Worm (Caenorhabditis elegans) whole organism, early embryonic: Measurements from ENCODE around the gene pepm-1.
A peak's percentile ranks its signal among the peaks of the same experiment; 100 is the strongest.

ENCODE experiments used
- B0310.2 ChIP-seq: sonication (generic microtip); optimal IDR thresholded peaks from 2 replicates; lab custom pipeline; 2016; ENCODE audit warnings: mild to moderate bottlenecking, missing genetic modification characterization, missing compliant biosample characterization
- F13C5.2 ChIP-seq: sonication (generic microtip); optimal IDR thresholded peaks from 2 replicates; lab custom pipeline; 2017; ENCODE audit warnings: mild to moderate bottlenecking, missing genetic modification characterization, inconsistent platforms, missing compliant biosample characterization
- aly-1 ChIP-seq: sonication (generic microtip); optimal IDR thresholded peaks from 2 replicates; lab custom pipeline; 2016; ENCODE audit warnings: missing genetic modification characterization, missing compliant biosample characterization
- ama-1 ChIP-seq: fragments of 150-350 bp; optimal IDR thresholded peaks from 2 replicates; lab custom pipeline; 2014
- ceh-13 ChIP-seq: fragments of 200-800 bp; sonication (Bioruptor generic); optimal IDR thresholded peaks from 2 replicates; lab custom pipeline; 2018; ENCODE audit warnings: mild to moderate bottlenecking, missing genetic modification characterization, missing compliant biosample characterization
- ceh-36 ChIP-seq: sonication (generic microtip); optimal IDR thresholded peaks from 2 replicates; lab custom pipeline; 2016; ENCODE audit warnings: missing genetic modification characterization, inconsistent platforms, missing compliant biosample characterization
- ets-7 ChIP-seq: sonication (generic microtip); optimal IDR thresholded peaks from 2 replicates; lab custom pipeline; 2016; ENCODE audit warnings: missing genotype, missing genetic modification characterization, missing compliant biosample characterization
- flt-1 ChIP-seq: fragments of 200-800 bp; sonication (Bioruptor generic); IDR thresholded peaks from 2 replicates; pipeline ENCODE4 v1.3.6; 2022; ENCODE audit warnings: missing genetic modification characterization, missing compliant biosample characterization
- hmbx-1 ChIP-seq: sonication (generic microtip); optimal IDR thresholded peaks from 2 replicates; lab custom pipeline; 2016; ENCODE audit warnings: mild to moderate bottlenecking, missing genetic modification characterization, missing compliant biosample characterization
- hmg-4 ChIP-seq: fragments of 200-800 bp; sonication (Bioruptor generic); optimal IDR thresholded peaks from 2 replicates; lab custom pipeline; 2018; ENCODE audit warnings: mild to moderate bottlenecking, missing genetic modification characterization, missing compliant biosample characterization
- hnd-1 ChIP-seq: sonication (generic microtip); optimal IDR thresholded peaks from 2 replicates; lab custom pipeline; 2016; ENCODE audit warnings: missing genetic modification characterization, missing compliant biosample characterization
- pes-1 ChIP-seq: fragments of 200-800 bp; sonication (Bioruptor generic); IDR thresholded peaks from 2 replicates; pipeline ENCODE4 v1.3.6; 2022; ENCODE audit warnings: missing genetic modification reagents, missing genetic modification characterization, missing compliant biosample characterization
- scrt-1 ChIP-seq: fragments of 200-800 bp; sonication (Bioruptor generic); IDR thresholded peaks from 2 replicates; pipeline ENCODE4 v1.3.6; 2022; ENCODE audit warnings: missing genetic modification characterization, missing compliant biosample characterization
- sea-1 ChIP-seq: fragments of 200-800 bp; sonication (Bioruptor generic); conservative IDR thresholded peaks from 2 replicates; pipeline ENCODE4 v1.3.6; 2022; ENCODE audit warnings: missing genetic modification characterization, missing compliant biosample characterization
- tbx-11 ChIP-seq: fragments of 200-800 bp; sonication (Bioruptor generic); IDR thresholded peaks from 2 replicates; pipeline ENCODE4 v1.3.6; 2022; ENCODE audit warnings: missing genetic modification characterization, missing compliant biosample characterization
- tbx-37 ChIP-seq: fragments of 200-800 bp; sonication (Bioruptor generic); conservative IDR thresholded peaks from 2 replicates; pipeline ENCODE4 v1.3.6; 2022; ENCODE audit warnings: missing genetic modification reagents, missing genetic modification characterization, missing compliant biosample characterization
- tra-4 ChIP-seq: sonication (generic microtip); optimal IDR thresholded peaks from 2 replicates; lab custom pipeline; 2017; ENCODE audit warnings: missing genetic modification characterization, missing compliant biosample characterization

pepm-1 gene

DNA sequence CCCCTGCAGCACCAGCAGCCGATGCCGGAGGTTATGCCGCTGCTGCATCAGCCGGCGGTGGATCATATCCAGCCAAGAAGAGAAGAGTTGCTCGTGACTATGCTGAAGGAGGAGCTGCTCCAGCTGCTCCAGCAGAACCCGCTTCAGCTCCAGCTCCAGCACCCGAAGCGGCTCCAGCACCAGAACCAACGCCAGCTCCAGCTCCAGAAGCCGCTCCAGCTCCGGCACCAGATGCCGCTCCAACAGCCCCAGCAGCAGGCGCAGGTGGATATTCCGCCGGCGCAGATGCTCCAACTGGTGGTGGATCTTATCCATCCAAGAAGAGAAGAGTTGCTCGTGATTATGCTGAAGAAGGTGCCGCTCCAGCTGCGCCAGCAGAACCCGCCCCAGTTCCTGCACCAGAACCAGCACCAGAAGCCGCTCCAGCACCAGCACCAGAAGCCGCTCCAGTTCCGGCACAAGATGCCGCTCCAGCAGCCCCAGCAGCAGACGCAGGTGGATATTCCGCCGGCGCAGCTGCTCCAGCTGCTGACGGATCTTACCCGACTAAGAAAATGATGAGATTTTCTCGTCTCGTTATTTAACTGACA, 8.1 kb upstream of the pepm-1 start:
- TF ChIP-seq hmg-4 (GFP tag; lab: Kevin White, UChicago) (no peak), sea-1 (GFP tag; lab: Robert Waterston, UW) (0 out of 2 replicates have a peak, but pooled peaks have one; percentile 21), ama-1 (no peak)

DNA sequence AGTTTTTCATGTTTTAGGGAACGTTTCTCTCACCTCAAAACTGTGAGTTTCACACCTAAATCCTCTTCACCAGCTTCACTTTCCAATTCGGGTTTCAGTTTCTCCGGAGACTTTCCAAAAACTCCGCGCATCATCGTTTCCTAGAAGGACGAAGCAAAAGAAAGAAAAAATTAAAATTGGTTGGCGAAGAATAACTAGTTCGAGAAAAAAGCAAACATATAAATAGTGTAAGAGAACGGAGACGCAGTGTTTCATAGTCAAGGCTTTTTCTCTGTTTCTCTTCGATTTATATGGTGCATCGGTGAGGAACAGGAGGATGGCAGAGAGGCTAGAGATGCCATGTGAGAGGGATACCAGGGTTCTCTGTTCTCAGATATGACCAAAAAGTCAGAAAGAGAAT, 6.2 kb upstream of the pepm-1 start, which contains the start of gene F47B8.3:
TSS of gene F47B8.3 (minus strand) at position 261 of the 400 bp plus-strand sequence.
- no peak for TF ChIP-seq tbx-37 (GFP tag; lab: Robert Waterston, UW)
- TF ChIP-seq aly-1 (tag; lab: Kevin White, UChicago): no peak
- TF ChIP-seq hmbx-1: no peak
- TF ChIP-seq ets-7 (tag; lab: Kevin White, UChicago): no peak
- no peak for TF ChIP-seq ama-1
- TF ChIP-seq B0310.2 (tag; lab: Kevin White, UChicago): no peak
- no peak for TF ChIP-seq hmg-4 (GFP tag; lab: Kevin White, UChicago)
- TF ChIP-seq hnd-1 (tag; lab: Kevin White, UChicago): no peak
- no peak for TF ChIP-seq sea-1 (GFP tag; lab: Robert Waterston, UW)
- no peak for TF ChIP-seq tra-4

DNA sequence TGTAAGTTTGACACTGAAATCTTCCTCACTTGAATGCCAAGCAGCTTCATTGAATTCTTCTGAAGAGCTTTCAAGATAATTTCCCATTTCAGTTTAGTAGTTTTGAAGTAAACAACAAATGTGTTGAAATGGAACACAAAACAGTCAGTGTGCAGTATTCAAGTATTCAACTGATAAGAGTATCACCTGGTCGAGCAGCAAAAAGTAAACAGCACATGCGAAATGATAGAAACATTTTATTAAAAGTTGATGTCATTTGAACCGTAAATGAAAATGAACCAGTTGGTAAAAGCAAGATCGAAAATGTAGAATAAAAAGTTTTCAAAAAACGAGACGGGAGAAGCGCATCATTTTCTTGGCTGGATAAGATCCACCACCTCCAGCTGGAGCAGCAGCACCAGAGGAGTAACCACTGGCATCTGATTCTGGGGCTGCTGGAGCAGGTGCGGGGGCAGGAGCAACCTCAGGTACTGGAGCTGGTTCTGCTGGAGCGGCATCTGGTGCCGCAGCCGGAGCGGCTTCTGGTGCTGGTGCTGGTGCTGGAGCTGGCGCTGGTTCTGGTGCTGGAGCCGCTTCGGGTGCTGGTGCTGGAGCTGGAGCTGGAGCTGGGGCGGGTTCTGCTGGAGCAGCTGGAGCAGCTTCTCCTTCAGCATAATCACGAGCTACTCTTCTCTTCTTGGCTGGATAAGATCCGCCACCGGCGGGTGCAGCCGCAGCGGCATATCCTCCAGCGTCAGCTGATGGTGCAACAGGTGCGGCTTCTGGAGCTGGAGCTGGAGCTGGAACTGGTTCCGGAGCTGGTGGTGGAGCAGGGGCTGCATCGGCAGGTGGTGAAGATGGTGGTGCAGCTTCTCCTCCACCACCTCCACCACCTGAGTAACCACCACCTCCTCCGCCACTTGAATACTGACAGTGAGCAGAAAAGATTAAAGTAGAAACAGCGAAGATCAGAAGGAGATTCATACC, 4.1 kb upstream of the pepm-1 start, which contains the start of the genes F47B8.4 and F47B8.18:
TSS of gene F47B8.4 (minus strand) at position 172 of the 966 bp plus-strand sequence.
TSS of gene F47B8.18 (minus strand) at position 963 of the 966 bp plus-strand sequence.
- TF ChIP-seq scrt-1 (GFP tag; lab: Robert Waterston, UW): no peak
- peak; percentile 26 for TF ChIP-seq aly-1 (tag; lab: Kevin White, UChicago)

DNA sequence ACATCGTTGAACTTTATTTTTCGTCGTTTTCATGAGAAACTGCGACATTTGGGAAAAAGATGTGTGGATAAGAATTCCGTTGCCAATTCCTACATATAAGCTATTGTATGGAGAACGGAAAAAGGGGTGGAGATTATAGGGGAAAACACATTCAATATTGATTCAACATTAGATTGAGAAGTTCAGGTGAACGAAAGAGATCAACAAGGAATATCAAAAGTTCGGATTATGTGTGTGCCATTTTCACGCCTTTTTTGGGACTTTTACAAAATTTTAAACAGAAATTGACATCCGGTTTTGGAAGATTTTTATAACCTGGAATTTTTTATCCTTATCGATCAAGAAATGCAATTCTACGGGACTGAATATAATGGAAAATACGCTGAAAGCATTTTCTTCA, 1.1 kb upstream of the pepm-1 start, which contains the start of gene F47B8.5:
TSS of gene F47B8.5 (minus strand) at position 101 of the 400 bp plus-strand sequence.
- TF ChIP-seq flt-1 (GFP tag; lab: Robert Waterston, UW): no peak

DNA sequence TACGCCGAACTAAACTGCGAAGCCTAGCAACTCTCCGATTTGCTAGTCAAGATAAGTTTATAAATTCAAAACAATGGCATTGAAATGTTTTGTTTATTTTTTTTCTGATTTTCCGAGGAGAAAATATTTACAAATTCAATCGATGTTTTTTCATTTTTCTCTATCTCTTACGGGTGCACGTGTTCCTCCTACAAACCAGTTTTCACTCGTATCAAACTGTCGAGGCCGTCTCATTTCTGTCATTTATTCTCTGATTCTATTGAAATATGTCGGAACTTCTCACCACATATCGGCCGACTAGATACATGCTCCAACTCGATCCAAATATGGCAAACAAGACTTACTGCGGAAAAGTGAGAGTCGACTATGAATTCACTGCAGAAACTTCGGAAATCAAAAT, 2.6 kb downstream of the pepm-1 start, which contains the start of gene F47B8.8:
TSS of gene F47B8.8 (plus strand) at position 257 of the 400 bp plus-strand sequence.
- TF ChIP-seq tra-4: no peak
- no peak for TF ChIP-seq F13C5.2
- TF ChIP-seq ceh-36 (tag; lab: Kevin White, UChicago): no peak
- TF ChIP-seq ama-1: no peak
- no peak for TF ChIP-seq tbx-11
- TF ChIP-seq ceh-13 (GFP tag; lab: Kevin White, UChicago): no peak
- TF ChIP-seq sea-1 (GFP tag; lab: Robert Waterston, UW): no peak
- TF ChIP-seq hmbx-1: no peak
- TF ChIP-seq aly-1 (tag; lab: Kevin White, UChicago): no peak
- no peak for TF ChIP-seq pes-1
- TF ChIP-seq hnd-1 (tag; lab: Kevin White, UChicago): no peak
- TF ChIP-seq tbx-37 (GFP tag; lab: Robert Waterston, UW): no peak
- no peak for TF ChIP-seq ets-7 (tag; lab: Kevin White, UChicago)
- TF ChIP-seq flt-1 (GFP tag; lab: Robert Waterston, UW): no peak
- TF ChIP-seq hmg-4 (GFP tag; lab: Kevin White, UChicago): no peak
- TF ChIP-seq scrt-1 (GFP tag; lab: Robert Waterston, UW): no peak

DNA sequence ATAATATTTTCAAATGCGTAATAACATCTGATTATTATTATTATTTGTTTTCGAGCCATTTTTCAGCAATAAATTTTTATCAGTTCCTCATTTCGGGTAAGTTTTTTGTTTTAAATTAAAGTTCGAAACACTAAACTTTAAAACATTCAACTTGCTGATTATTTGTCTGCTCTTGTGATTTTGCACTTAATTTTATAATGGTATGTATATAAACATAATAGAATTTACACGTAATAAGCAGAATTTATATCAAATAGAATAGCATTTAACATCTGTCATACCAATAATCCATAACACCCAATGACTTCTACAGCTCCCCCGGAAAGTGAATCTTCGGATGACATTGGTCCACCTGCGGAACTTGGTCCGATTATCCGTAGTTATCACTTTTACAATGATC, 4.2 kb downstream of the pepm-1 start, which contains the start of gene srm-4:
TSS of gene srm-4 (plus strand) at position 301 of the 400 bp plus-strand sequence.
- no peak for TF ChIP-seq flt-1 (GFP tag; lab: Robert Waterston, UW)

DNA sequence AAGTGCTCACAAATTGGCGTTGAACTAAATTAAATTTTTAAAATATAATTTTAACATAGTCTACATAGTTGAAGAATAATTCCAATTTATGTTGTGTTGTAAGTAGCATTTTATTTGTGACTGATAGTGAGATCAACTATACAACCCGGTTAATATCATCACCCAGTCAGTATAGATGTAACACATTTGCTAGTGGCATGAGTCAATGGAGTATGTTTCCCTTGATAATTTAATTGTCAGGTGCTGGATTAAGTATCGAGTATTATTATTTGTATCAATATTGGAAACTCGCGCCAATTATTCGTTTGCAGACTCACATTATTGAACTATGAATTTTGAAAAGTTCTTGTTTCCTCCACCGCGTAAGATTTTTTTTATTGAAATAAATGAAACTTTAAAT, 6.0 kb downstream of the pepm-1 start, which contains the start of gene srm-5:
TSS of gene srm-5 (plus strand) at position 301 of the 400 bp plus-strand sequence.
- TF ChIP-seq ceh-36 (tag; lab: Kevin White, UChicago): no peak
- TF ChIP-seq hmbx-1: no peak
- no peak for TF ChIP-seq flt-1 (GFP tag; lab: Robert Waterston, UW)
- no peak for TF ChIP-seq ama-1
- TF ChIP-seq hmg-4 (GFP tag; lab: Kevin White, UChicago): no peak
- TF ChIP-seq sea-1 (GFP tag; lab: Robert Waterston, UW): no peak
- no peak for TF ChIP-seq tbx-11
- no peak for TF ChIP-seq B0310.2 (tag; lab: Kevin White, UChicago)
- no peak for TF ChIP-seq aly-1 (tag; lab: Kevin White, UChicago)
- TF ChIP-seq ceh-13 (GFP tag; lab: Kevin White, UChicago): no peak
- no peak for TF ChIP-seq F13C5.2
- no peak for TF ChIP-seq tra-4
- no peak for TF ChIP-seq scrt-1 (GFP tag; lab: Robert Waterston, UW)
- no peak for TF ChIP-seq tbx-37 (GFP tag; lab: Robert Waterston, UW)

DNA sequence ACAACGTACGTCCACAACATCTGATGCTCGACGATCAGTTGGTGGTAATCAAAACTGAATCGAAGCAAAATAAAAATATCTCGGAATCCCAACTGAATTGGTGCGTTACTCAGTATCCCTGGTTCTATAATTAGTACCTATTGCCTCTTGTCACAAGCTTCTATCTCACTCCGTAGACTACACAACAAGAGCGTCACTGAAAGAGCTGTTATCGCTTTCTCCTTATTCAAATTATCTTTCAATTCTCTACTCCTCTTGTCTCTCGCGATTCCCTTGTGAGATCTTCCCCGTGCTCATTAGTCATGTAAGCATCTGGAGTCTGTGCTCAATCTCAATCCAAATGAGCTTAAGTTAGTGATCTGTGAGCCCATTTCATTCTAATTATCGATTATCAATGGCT, 7.7 kb downstream of the pepm-1 start, which contains the start of gene srm-6:
TSS of gene srm-6 (plus strand) at position 301 of the 400 bp plus-strand sequence.
- TF ChIP-seq ceh-13 (GFP tag; lab: Kevin White, UChicago) (no peak), sea-1 (GFP tag; lab: Robert Waterston, UW) (no peak), ets-7 (tag; lab: Kevin White, UChicago) (no peak), scrt-1 (GFP tag; lab: Robert Waterston, UW) (no peak), flt-1 (GFP tag; lab: Robert Waterston, UW) (no peak), tbx-11 (no peak), tbx-37 (GFP tag; lab: Robert Waterston, UW) (no peak), hnd-1 (tag; lab: Kevin White, UChicago) (no peak), hmg-4 (GFP tag; lab: Kevin White, UChicago) (no peak), aly-1 (tag; lab: Kevin White, UChicago) (no peak), hmbx-1 (no peak), F13C5.2 (no peak), tra-4 (no peak), pes-1 (no peak), ceh-36 (tag; lab: Kevin White, UChicago) (no peak)
